Worm (Caenorhabditis elegans) whole organism, L2 larva: Measurements from ENCODE around the gene tgn-38.

Source experiments
- C34F6.9 ChIP-seq: fragments of 150-350 bp; optimal IDR thresholded peaks from 2 replicates; lab custom pipeline; 2014; ENCODE audit warnings: missing biosample characterization, missing genetic modification characterization
- F13H6.1 ChIP-seq: sonication (generic microtip); optimal IDR thresholded peaks from 2 replicates; lab custom pipeline; 2016; ENCODE audit warnings: missing genetic modification characterization, missing compliant biosample characterization
- R02D3.7 ChIP-seq: fragments of 150-350 bp; optimal IDR thresholded peaks from 2 replicates; lab custom pipeline; 2014; ENCODE audit warnings: missing biosample characterization, missing genetic modification characterization
- Y55F3AM.14 ChIP-seq: fragments of 200-800 bp; sonication (Bioruptor generic); optimal IDR thresholded peaks from 2 replicates; lab custom pipeline; 2018; ENCODE audit warnings: mild to moderate bottlenecking, missing genetic modification characterization, missing compliant biosample characterization
- ZK546.5 ChIP-seq: sonication (generic microtip); optimal IDR thresholded peaks from 2 replicates; lab custom pipeline; 2017; ENCODE audit warnings: missing biosample characterization, missing genetic modification characterization
- alr-1 ChIP-seq: fragments of 150-350 bp; optimal IDR thresholded peaks from 2 replicates; lab custom pipeline; 2014; ENCODE audit warnings: missing biosample characterization, missing genetic modification characterization
- aly-2 ChIP-seq: fragments of 150-350 bp; optimal IDR thresholded peaks from 2 replicates; lab custom pipeline; 2014; ENCODE audit warnings: missing biosample characterization, missing genetic modification characterization
- ama-1 ChIP-seq: fragments of 150-350 bp; optimal IDR thresholded peaks from 2 replicates; lab custom pipeline; 2018; ENCODE audit warnings: inconsistent platforms
- blmp-1 ChIP-seq: sonication (generic microtip); optimal IDR thresholded peaks from 2 replicates; lab custom pipeline; 2017; ENCODE audit warnings: missing genetic modification characterization, mild to moderate bottlenecking, missing compliant biosample characterization, antibody characterized with exemption, moderate library complexity; ENCODE audit not compliant: insufficient read depth
- ceh-16 ChIP-seq: fragments of 150-350 bp; optimal IDR thresholded peaks from 2 replicates; lab custom pipeline; 2014; ENCODE audit warnings: missing biosample characterization, missing genetic modification characterization
- crh-2 ChIP-seq: sonication (generic microtip); optimal IDR thresholded peaks from 2 replicates; lab custom pipeline; 2017; ENCODE audit warnings: missing biosample characterization, missing genetic modification characterization
- dmd-4 ChIP-seq: sonication (generic microtip); optimal IDR thresholded peaks from 2 replicates; lab custom pipeline; 2017; ENCODE audit warnings: missing biosample characterization, missing genetic modification characterization
- egl-27 ChIP-seq: sonication (generic microtip); optimal IDR thresholded peaks from 3 replicates; lab custom pipeline; 2017; ENCODE audit warnings: missing biosample characterization, missing genetic modification reagents, missing genetic modification characterization
- elt-1 ChIP-seq: fragments of 150-350 bp; optimal IDR thresholded peaks from 2 replicates; lab custom pipeline; 2014; ENCODE audit warnings: missing biosample characterization, missing genetic modification characterization
- fos-1 ChIP-seq: fragments of 150-350 bp; optimal IDR thresholded peaks from 2 replicates; lab custom pipeline; 2014; ENCODE audit warnings: missing biosample characterization, missing genetic modification characterization
- gmeb-1 ChIP-seq: fragments of 150-350 bp; optimal IDR thresholded peaks from 2 replicates; lab custom pipeline; 2014; ENCODE audit warnings: missing biosample characterization, missing genetic modification characterization
- lin-11 ChIP-seq: fragments of 150-350 bp; sonication (generic microtip); optimal IDR thresholded peaks from 2 replicates; lab custom pipeline; 2014; ENCODE audit warnings: missing biosample characterization, missing genetic modification characterization, inconsistent platforms, mixed read lengths
- lin-13 ChIP-seq: fragments of 150-350 bp; optimal IDR thresholded peaks from 2 replicates; lab custom pipeline; 2014; ENCODE audit warnings: missing biosample characterization, missing genetic modification reagents, missing genetic modification characterization
- lin-39 ChIP-seq: fragments of 150-350 bp; optimal IDR thresholded peaks from 2 replicates; lab custom pipeline; 2014; ENCODE audit warnings: missing biosample characterization, missing genetic modification reagents, missing genetic modification characterization
- lsy-2 ChIP-seq, 2 experiments: fragments of 150-350 bp in 1 of 2; sonication (generic microtip) in 1 of 2; optimal IDR thresholded peaks; 2 replicates each; lab custom pipeline; 2014 to 2017; ENCODE audit warnings: missing biosample characterization in 2 of 2, missing genetic modification characterization in 2 of 2
- mab-5 ChIP-seq: fragments of 150-350 bp; optimal IDR thresholded peaks from 2 replicates; lab custom pipeline; 2014; ENCODE audit warnings: missing biosample characterization, missing genetic modification characterization
- mbf-1 ChIP-seq: sonication (generic microtip); optimal IDR thresholded peaks from 2 replicates; lab custom pipeline; 2017; ENCODE audit warnings: missing biosample characterization, missing genetic modification characterization
- mdl-1 ChIP-seq, 2 experiments: fragments of 150-350 bp in 1 of 2; sonication (generic microtip) in 1 of 2; optimal IDR thresholded peaks; 2 replicates each; lab custom pipeline; 2017; ENCODE audit warnings: missing biosample characterization in 2 of 2, missing genetic modification characterization in 2 of 2
- nhr-11 ChIP-seq: fragments of 150-350 bp; optimal IDR thresholded peaks from 2 replicates; lab custom pipeline; 2014; ENCODE audit warnings: missing biosample characterization, missing genetic modification characterization
- nhr-12 ChIP-seq: fragments of 150-350 bp; optimal IDR thresholded peaks from 2 replicates; lab custom pipeline; 2014; ENCODE audit warnings: missing biosample characterization, missing genetic modification characterization
- nhr-129 ChIP-seq: fragments of 150-350 bp; optimal IDR thresholded peaks from 2 replicates; lab custom pipeline; 2014; ENCODE audit warnings: missing biosample characterization, missing genetic modification characterization
- nhr-21 ChIP-seq: fragments of 150-350 bp; optimal IDR thresholded peaks from 2 replicates; lab custom pipeline; 2014; ENCODE audit warnings: missing biosample characterization, missing genetic modification characterization
- nhr-23 ChIP-seq: fragments of 150-350 bp; optimal IDR thresholded peaks from 2 replicates; lab custom pipeline; 2014; ENCODE audit warnings: missing biosample characterization, missing genetic modification reagents, missing genetic modification characterization
- nhr-237 ChIP-seq: fragments of 150-350 bp; optimal IDR thresholded peaks from 2 replicates; lab custom pipeline; 2014; ENCODE audit warnings: missing biosample characterization, missing genetic modification characterization
- nhr-25 ChIP-seq: fragments of 150-350 bp; sonication (generic microtip); optimal IDR thresholded peaks from 3 replicates; lab custom pipeline; 2014; ENCODE audit warnings: missing biosample characterization, missing genetic modification characterization
- nhr-6 ChIP-seq: fragments of 150-350 bp; optimal IDR thresholded peaks from 2 replicates; lab custom pipeline; 2014; ENCODE audit warnings: missing biosample characterization, missing genetic modification characterization
- peb-1 ChIP-seq: fragments of 150-350 bp; optimal IDR thresholded peaks from 2 replicates; lab custom pipeline; 2014; ENCODE audit warnings: missing biosample characterization, missing genetic modification characterization
- skn-1 ChIP-seq: sonication (generic microtip); optimal IDR thresholded peaks from 2 replicates; lab custom pipeline; 2017; ENCODE audit warnings: missing biosample characterization, missing genetic modification characterization
- sma-3 ChIP-seq: sonication (generic microtip); optimal IDR thresholded peaks from 2 replicates; lab custom pipeline; 2016; ENCODE audit warnings: missing genetic modification reagents, missing genetic modification characterization, missing compliant biosample characterization
- sma-9 ChIP-seq, 2 experiments: fragments of 150-350 bp in 1 of 2; sonication (generic microtip) in 1 of 2; optimal IDR thresholded peaks; 2 replicates each; lab custom pipeline; 2014 to 2016; ENCODE audit warnings: missing genetic modification characterization in 2 of 2, mild to moderate bottlenecking in 1 of 2, missing biosample characterization in 1 of 2, missing compliant biosample characterization in 1 of 2, missing genetic modification reagents in 1 of 2, moderate library complexity in 1 of 2
- snpc-4 ChIP-seq: fragments of 150-350 bp; optimal IDR thresholded peaks from 2 replicates; lab custom pipeline; 2014; ENCODE audit warnings: missing biosample characterization, missing genetic modification characterization
- unc-62 ChIP-seq: fragments of 150-350 bp; optimal IDR thresholded peaks from 2 replicates; lab custom pipeline; 2014; ENCODE audit warnings: missing biosample characterization, missing genetic modification reagents, missing genetic modification characterization
- zag-1 ChIP-seq: fragments of 150-350 bp; optimal IDR thresholded peaks from 2 replicates; lab custom pipeline; 2014; ENCODE audit warnings: missing biosample characterization, missing genetic modification characterization
- ztf-1 ChIP-seq: fragments of 200-800 bp; sonication (Bioruptor generic); conservative IDR thresholded peaks from 2 replicates; pipeline ENCODE4 v1.3.6; 2022; ENCODE audit warnings: missing genetic modification characterization, missing compliant biosample characterization
- ztf-11 ChIP-seq: sonication (generic microtip); optimal IDR thresholded peaks from 2 replicates; lab custom pipeline; 2017; ENCODE audit warnings: missing biosample characterization, missing genetic modification characterization
- ztf-4 ChIP-seq: fragments of 150-350 bp; optimal IDR thresholded peaks from 2 replicates; lab custom pipeline; 2014; ENCODE audit warnings: missing biosample characterization, missing genetic modification characterization

The tgn-38 gene

ce11 chrIV:12036924-12037323, 8.0 kb upstream of the tgn-38 start (continued):
- no peak for TF ChIP-seq lin-11 (tag; lab: Kevin White, UChicago)
- peak; percentile 51 for TF ChIP-seq ama-1
- TF ChIP-seq lin-39 (tag; lab: Kevin White, UChicago), result no peak
- TF ChIP-seq, all 48 proteins: peak for 9

- no peak for TF ChIP-seq mab-5 (tag; lab: Kevin White, UChicago)
- TF ChIP-seq nhr-237 (tag; lab: Kevin White, UChicago), result no peak
- TF ChIP-seq sma-9 (GFP tag; optimal IDR thresholded peaks at IDR 0.05; lab: Kevin White, UChicago), result no peak
- TF ChIP-seq sma-9 (tag; optimal IDR thresholded peaks at IDR 0.05; lab: Kevin White, UChicago), result no peak
- no peak for TF ChIP-seq crh-2 (tag; lab: Kevin White, UChicago)
- no peak for TF ChIP-seq nhr-21 (tag; lab: Kevin White, UChicago)
- no peak for TF ChIP-seq mdl-1 (tag; optimal IDR thresholded peaks at IDR 0.05; lab: Kevin White, UChicago)
- TF ChIP-seq ama-1, result no peak
- TF ChIP-seq nhr-129 (tag; lab: Kevin White, UChicago), result no peak
- no peak for TF ChIP-seq Y55F3AM.14 (GFP tag; lab: Kevin White, UChicago)
- TF ChIP-seq aly-2 (tag; lab: Kevin White, UChicago), result no peak
- TF ChIP-seq nhr-6, result no peak
- no peak for TF ChIP-seq egl-27 (tag; lab: Kevin White, UChicago)
- TF ChIP-seq nhr-25 (tag; lab: Kevin White, UChicago), result no peak
- no peak for TF ChIP-seq dmd-4 (tag; lab: Kevin White, UChicago)
- no peak for TF ChIP-seq zag-1 (tag; lab: Kevin White, UChicago)
- TF ChIP-seq alr-1 (tag; lab: Kevin White, UChicago), result no peak
- no peak for TF ChIP-seq ZK546.5 (tag; lab: Kevin White, UChicago)
- TF ChIP-seq nhr-11 (tag; lab: Kevin White, UChicago), result no peak
Measured at ce11 chrIV:12035422-12035821, 6.4 kb upstream of the tgn-38 start.

- no peak for TF ChIP-seq nhr-6
- no peak for TF ChIP-seq ztf-1
- no peak for TF ChIP-seq lin-39 (tag; lab: Kevin White, UChicago)
- peak; percentile 13 for TF ChIP-seq nhr-129 (tag; lab: Kevin White, UChicago)
- TF ChIP-seq nhr-23, result no peak
- no peak for TF ChIP-seq nhr-21 (tag; lab: Kevin White, UChicago)
- peak; percentile 26 for TF ChIP-seq ama-1
- no peak for TF ChIP-seq crh-2 (tag; lab: Kevin White, UChicago)
- no peak for TF ChIP-seq nhr-25 (tag; lab: Kevin White, UChicago)
- no peak for TF ChIP-seq mdl-1 (tag; optimal IDR thresholded peaks at IDR 0.05; lab: Kevin White, UChicago)
Measured at ce11 chrIV:12034776-12035175, 5.8 kb upstream of the tgn-38 start.

ce11 chrIV:12033985-12034384, 5.0 kb upstream of the tgn-38 start, which contains the start of gene sqst-1:
Gene sqst-1 (plus strand): TSS chrIV:12034282.
- TF ChIP-seq ZK546.5 (tag; lab: Kevin White, UChicago) (no peak), nhr-129 (tag; lab: Kevin White, UChicago) (peak; percentile 72), sma-3 (GFP tag; lab: Kevin White, UChicago) (no peak), ztf-1 (no peak), lsy-2 (tag; optimal IDR thresholded peaks at IDR 0.05; lab: Kevin White, UChicago) (peak in 1 of 2 experiments; percentile 20), C34F6.9 (tag; lab: Kevin White, UChicago) (peak; percentile 20), ama-1 (no peak), nhr-21 (tag; lab: Kevin White, UChicago) (no peak), ztf-4 (tag; lab: Kevin White, UChicago) (peak; percentile 43)
- TF ChIP-seq, all 48 proteins: peak for 4

- TF ChIP-seq mbf-1 (tag; lab: Kevin White, UChicago) (no peak), elt-1 (no peak), Y55F3AM.14 (GFP tag; lab: Kevin White, UChicago) (peak; percentile 26), skn-1 (tag; lab: Kevin White, UChicago) (no peak), peb-1 (tag; lab: Kevin White, UChicago) (no peak), gmeb-1 (tag; lab: Kevin White, UChicago) (peak; percentile 64), mdl-1 (tag; optimal IDR thresholded peaks at IDR 0.05; lab: Kevin White, UChicago) (peak in 1 of 2 experiments; percentile 55), aly-2 (tag; lab: Kevin White, UChicago) (no peak), nhr-25 (tag; lab: Kevin White, UChicago) (peak; percentile 89), snpc-4 (tag; lab: Kevin White, UChicago) (no peak), ZK546.5 (tag; lab: Kevin White, UChicago) (no peak), R02D3.7 (tag; lab: Kevin White, UChicago) (no peak), nhr-12 (tag; lab: Kevin White, UChicago) (no peak), nhr-23 (no peak), ztf-4 (tag; lab: Kevin White, UChicago) (peak; percentile 81), C34F6.9 (tag; lab: Kevin White, UChicago) (peak; percentile 98), ceh-16 (tag; lab: Kevin White, UChicago) (peak; percentile 22), fos-1 (tag; lab: Kevin White, UChicago) (peak; percentile 85), zag-1 (tag; lab: Kevin White, UChicago) (peak; percentile 28), dmd-4 (tag; lab: Kevin White, UChicago) (no peak), nhr-6 (peak; percentile 66), nhr-129 (tag; lab: Kevin White, UChicago) (peak; percentile 99), mab-5 (tag; lab: Kevin White, UChicago) (no peak), F13H6.1 (tag; lab: Kevin White, UChicago) (peak; percentile 91), ama-1 (peak; percentile 77), lin-13 (peak; percentile 68), unc-62 (GFP tag; lab: Kevin White, UChicago) (no peak), nhr-11 (tag; lab: Kevin White, UChicago) (no peak), ztf-11 (tag; lab: Kevin White, UChicago) (no peak), blmp-1 (peak; percentile 15)
Measured at ce11 chrIV:12032383-12032782, 3.4 kb upstream of the tgn-38 start.
